Fruit fly (Drosophila melanogaster) whole organism, embryonic: ENCODE data around the gene CG43318.

Experiments
- Atf-2 ChIP-seq: fragments of 200-800 bp; sonication (Bioruptor generic); optimal IDR thresholded peaks from 2 replicates; lab custom pipeline; 2016; ENCODE audit warnings: missing biosample characterization, missing genetic modification characterization
- Bdp1 ChIP-seq: fragments of 200-800 bp; sonication (Bioruptor generic); optimal IDR thresholded peaks from 3 replicates; lab custom pipeline; 2016; ENCODE audit warnings: missing biosample characterization, missing genetic modification characterization
- CG12659 ChIP-seq: fragments of 200-800 bp; sonication (Bioruptor generic); optimal IDR thresholded peaks from 3 replicates; lab custom pipeline; 2017; ENCODE audit warnings: mild to moderate bottlenecking, missing biosample characterization, missing genetic modification reagents, missing genetic modification characterization
- CG13123 ChIP-seq: fragments of 200-800 bp; sonication (Bioruptor generic); optimal IDR thresholded peaks from 2 replicates; lab custom pipeline; 2016; ENCODE audit warnings: missing biosample characterization, missing genetic modification characterization
- CG17328 ChIP-seq: fragments of 200-800 bp; sonication (Bioruptor generic); IDR thresholded peaks from 2 replicates; pipeline ENCODE4 v1.3.6; 2022; ENCODE audit warnings: missing biosample characterization, missing genetic modification characterization
- CG18764 ChIP-seq: fragments of 200-800 bp; sonication (Bioruptor generic); optimal IDR thresholded peaks from 3 replicates; lab custom pipeline; 2016; ENCODE audit warnings: missing biosample characterization, missing genetic modification characterization
- CG2129 ChIP-seq: fragments of 200-800 bp; sonication (Bioruptor generic); IDR thresholded peaks from 2 replicates; pipeline ENCODE4 v1.3.6; 2022; ENCODE audit warnings: missing biosample characterization, missing genetic modification characterization; ENCODE audit not compliant: partially characterized antibody
- CG2712 ChIP-seq: fragments of 200-800 bp; optimal IDR thresholded peaks from 3 replicates; lab custom pipeline; 2019; ENCODE audit warnings: missing biosample characterization, mild to moderate bottlenecking, missing genetic modification characterization, moderate library complexity
- CG3163 ChIP-seq: fragments of 200-800 bp; sonication (Bioruptor generic); optimal IDR thresholded peaks from 3 replicates; lab custom pipeline; 2016; ENCODE audit warnings: missing biosample characterization, missing genetic modification characterization
- CG3838 ChIP-seq: fragments of 200-800 bp; sonication (Bioruptor generic); optimal IDR thresholded peaks from 3 replicates; lab custom pipeline; 2016; ENCODE audit warnings: missing biosample characterization, missing genetic modification characterization
- CG4328 ChIP-seq: fragments of 200-800 bp; sonication (Bioruptor generic); optimal IDR thresholded peaks from 3 replicates; lab custom pipeline; 2017; ENCODE audit warnings: missing biosample characterization, missing genetic modification reagents, missing genetic modification characterization
- CG6689 ChIP-seq: fragments of 200-800 bp; sonication (Bioruptor generic); IDR thresholded peaks from 2 replicates; pipeline ENCODE4 v1.3.6; 2022; ENCODE audit warnings: missing biosample characterization, missing genetic modification characterization
- CG6791 ChIP-seq: fragments of 200-800 bp; sonication (Bioruptor generic); IDR thresholded peaks from 3 replicates; pipeline ENCODE4 v1.3.6; 2022; ENCODE audit warnings: missing biosample characterization, missing genetic modification characterization; ENCODE audit not compliant: partially characterized antibody
- CG6854 ChIP-seq: fragments of 200-800 bp; sonication (Bioruptor generic); optimal IDR thresholded peaks from 3 replicates; lab custom pipeline; 2017; ENCODE audit warnings: missing biosample characterization, mild to moderate bottlenecking, missing genetic modification characterization
- CG9437 ChIP-seq: fragments of 200-800 bp; sonication (Bioruptor generic); optimal IDR thresholded peaks from 2 replicates; lab custom pipeline; 2018; ENCODE audit warnings: missing biosample characterization, mild to moderate bottlenecking, missing genetic modification characterization
- Dfd ChIP-seq, 2 experiments: fragments of >200 bp; optimal IDR thresholded peaks; 2 replicates each; lab custom pipeline; 2017; ENCODE audit warnings: missing biosample characterization in 2 of 2, missing genetic modification characterization in 2 of 2
- Drgx ChIP-seq: fragments of 200-800 bp; sonication (Bioruptor generic); IDR thresholded peaks from 2 replicates; pipeline ENCODE4 v1.3.6; 2022; ENCODE audit warnings: missing biosample characterization, missing genetic modification characterization
- Eip74EF ChIP-seq, 2 experiments: fragments of 200-800 bp in 1 of 2; fragments of >200 bp in 1 of 2; sonication (Bioruptor generic) in 1 of 2; optimal IDR thresholded peaks; 2 replicates each; lab custom pipeline; 2017 to 2019; ENCODE audit warnings: missing biosample characterization in 2 of 2, missing genetic modification characterization in 2 of 2, mild to moderate bottlenecking in 1 of 2, moderate library complexity in 1 of 2
- HmgZ ChIP-seq: fragments of 200-800 bp; sonication (Bioruptor generic); optimal IDR thresholded peaks from 2 replicates; lab custom pipeline; 2018; ENCODE audit warnings: missing biosample characterization, mild to moderate bottlenecking, missing genetic modification characterization
- MESR4 ChIP-seq: fragments of 200-800 bp; sonication (Bioruptor generic); optimal IDR thresholded peaks from 2 replicates; lab custom pipeline; 2018; ENCODE audit warnings: missing biosample characterization, mild to moderate bottlenecking, missing genetic modification characterization, moderate library complexity
- Max ChIP-seq: fragments of 200-800 bp; sonication (Bioruptor generic); optimal IDR thresholded peaks from 2 replicates; lab custom pipeline; 2016; ENCODE audit warnings: missing biosample characterization, mild to moderate bottlenecking, missing genetic modification characterization
- NfI ChIP-seq: fragments of 200-800 bp; sonication (Bioruptor generic); optimal IDR thresholded peaks from 3 replicates; lab custom pipeline; 2018; ENCODE audit warnings: missing biosample characterization, mild to moderate bottlenecking, missing genetic modification characterization, moderate library complexity
- Opbp ChIP-seq: fragments of 200-800 bp; sonication (Bioruptor generic); IDR thresholded peaks from 3 replicates; pipeline ENCODE4 v1.3.6; 2022; ENCODE audit warnings: missing biosample characterization, missing genetic modification characterization; ENCODE audit not compliant: partially characterized antibody
- Rfx ChIP-seq: fragments of 200-800 bp; sonication (Bioruptor generic); IDR thresholded peaks from 2 replicates; pipeline ENCODE4 v1.3.6; 2022; ENCODE audit warnings: missing biosample characterization, missing genetic modification characterization
- Scr ChIP-seq: fragments of 200-800 bp; sonication (Bioruptor generic); IDR thresholded peaks from 2 replicates; pipeline ENCODE4 v1.3.6; 2022; ENCODE audit warnings: missing biosample characterization, missing genetic modification characterization; ENCODE audit not compliant: partially characterized antibody
- Side ChIP-seq: fragments of 200-800 bp; sonication (Bioruptor generic); optimal IDR thresholded peaks from 2 replicates; lab custom pipeline; 2016; ENCODE audit warnings: missing biosample characterization, missing genetic modification characterization
- Spps ChIP-seq: fragments of 200-800 bp; sonication (Bioruptor generic); optimal IDR thresholded peaks from 2 replicates; lab custom pipeline; 2018; ENCODE audit warnings: missing biosample characterization, mild to moderate bottlenecking, missing genetic modification characterization
- Sry-δ ChIP-seq: fragments of 200-800 bp; sonication (Bioruptor generic); optimal IDR thresholded peaks from 2 replicates; lab custom pipeline; 2016; ENCODE audit warnings: missing biosample characterization, missing genetic modification characterization
- Tbp ChIP-seq: fragments of >200 bp; optimal IDR thresholded peaks from 2 replicates; lab custom pipeline; 2018; ENCODE audit warnings: missing biosample characterization, missing genetic modification characterization
- Xbp1 ChIP-seq: fragments of 200-800 bp; sonication (Bioruptor generic); optimal IDR thresholded peaks from 3 replicates; lab custom pipeline; 2016; ENCODE audit warnings: missing biosample characterization, mild to moderate bottlenecking, missing genetic modification characterization
- amos ChIP-seq: fragments of 200-800 bp; sonication (Bioruptor generic); IDR thresholded peaks from 2 replicates; pipeline ENCODE4 v1.3.6; 2022; ENCODE audit warnings: missing biosample characterization, missing genetic modification characterization; ENCODE audit not compliant: partially characterized antibody
- az2 ChIP-seq: fragments of 200-800 bp; sonication (Bioruptor generic); optimal IDR thresholded peaks from 3 replicates; lab custom pipeline; 2016; ENCODE audit warnings: missing biosample characterization, missing genetic modification characterization
- bsh ChIP-seq, 2 experiments: fragments of 200-800 bp; sonication (Bioruptor generic); optimal IDR thresholded peaks; 2 replicates each; lab custom pipeline; 2017 to 2018; ENCODE audit warnings: mild to moderate bottlenecking in 2 of 2, missing biosample characterization in 2 of 2, missing genetic modification characterization in 2 of 2, moderate library complexity in 1 of 2
- crp ChIP-seq, 2 experiments: fragments of 200-800 bp; sonication (Bioruptor generic); optimal IDR thresholded peaks; 2 replicates in 1 of 2; 3 replicates in 1 of 2; lab custom pipeline; 2017; ENCODE audit warnings: missing biosample characterization in 2 of 2, missing genetic modification characterization in 2 of 2, mild to moderate bottlenecking in 1 of 2, moderate library complexity in 1 of 2
- esg ChIP-seq: fragments of 200-800 bp; sonication (Bioruptor generic); conservative IDR thresholded peaks from 2 replicates; pipeline ENCODE4 v1.3.6; 2022; ENCODE audit warnings: missing biosample characterization, missing genetic modification characterization
- eyg ChIP-seq: fragments of 200-800 bp; sonication (Bioruptor generic); optimal IDR thresholded peaks from 3 replicates; lab custom pipeline; 2016; ENCODE audit warnings: missing biosample characterization, missing genetic modification characterization
- gt ChIP-seq: fragments of 200-800 bp; sonication (Bioruptor generic); IDR thresholded peaks from 2 replicates; pipeline ENCODE4 v1.3.6; 2022; ENCODE audit warnings: missing biosample characterization, missing genetic modification characterization
- knrl ChIP-seq: fragments of 200-800 bp; sonication (Bioruptor generic); IDR thresholded peaks from 3 replicates; pipeline ENCODE4 v1.3.6; 2022; ENCODE audit warnings: missing biosample characterization, missing genetic modification characterization; ENCODE audit not compliant: partially characterized antibody
- lbe ChIP-seq: fragments of 200-800 bp; sonication (Bioruptor generic); optimal IDR thresholded peaks from 2 replicates; lab custom pipeline; 2016; ENCODE audit warnings: missing biosample characterization, mild to moderate bottlenecking, missing genetic modification characterization
- mam ChIP-seq: fragments of 200-800 bp; sonication (Bioruptor generic); optimal IDR thresholded peaks from 3 replicates; lab custom pipeline; 2016; ENCODE audit warnings: missing biosample characterization, missing genetic modification characterization
- phol ChIP-seq: fragments of 200-800 bp; sonication (Bioruptor generic); optimal IDR thresholded peaks from 3 replicates; lab custom pipeline; 2018; ENCODE audit warnings: missing biosample characterization, mild to moderate bottlenecking, missing genetic modification characterization, moderate library complexity
- pum ChIP-seq: fragments of 200-800 bp; sonication (Bioruptor generic); optimal IDR thresholded peaks from 2 replicates; lab custom pipeline; 2016; ENCODE audit warnings: missing biosample characterization, missing genetic modification characterization
- pzg ChIP-seq: fragments of 200-800 bp; sonication (Bioruptor generic); optimal IDR thresholded peaks from 3 replicates; lab custom pipeline; 2018; ENCODE audit warnings: missing biosample characterization, mild to moderate bottlenecking, missing genetic modification characterization, moderate library complexity
- schlank ChIP-seq: fragments of 200-800 bp; sonication (Bioruptor generic); optimal IDR thresholded peaks from 2 replicates; lab custom pipeline; 2018; ENCODE audit warnings: missing biosample characterization, mild to moderate bottlenecking, missing genetic modification characterization
- scrt ChIP-seq: fragments of 200-800 bp; sonication (Bioruptor generic); optimal IDR thresholded peaks from 2 replicates; lab custom pipeline; 2018; ENCODE audit warnings: missing biosample characterization, mild to moderate bottlenecking, missing genetic modification characterization, moderate library complexity
- sens-2 ChIP-seq: fragments of 200-800 bp; sonication (Bioruptor generic); IDR thresholded peaks from 2 replicates; pipeline ENCODE4 v1.3.6; 2022; ENCODE audit warnings: missing biosample characterization, missing genetic modification characterization
- tgo ChIP-seq: fragments of 200-800 bp; sonication (Bioruptor generic); IDR thresholded peaks from 3 replicates; pipeline ENCODE4 v1.3.6; 2022; ENCODE audit warnings: missing biosample characterization, missing genetic modification characterization
- tin ChIP-seq: fragments of 200-800 bp; sonication (Bioruptor generic); optimal IDR thresholded peaks from 3 replicates; lab custom pipeline; 2016; ENCODE audit warnings: missing biosample characterization, missing genetic modification characterization
- trem ChIP-seq: fragments of 200-800 bp; optimal IDR thresholded peaks from 3 replicates; lab custom pipeline; 2019; ENCODE audit warnings: missing biosample characterization, mild to moderate bottlenecking, missing genetic modification characterization, moderate library complexity
- wdn ChIP-seq: fragments of 200-800 bp; sonication (Bioruptor generic); IDR thresholded peaks from 2 replicates; pipeline ENCODE4 v1.3.6; 2022; ENCODE audit warnings: missing biosample characterization, missing genetic modification characterization
- zfh2 ChIP-seq: fragments of 200-800 bp; sonication (Bioruptor generic); optimal IDR thresholded peaks from 2 replicates; lab custom pipeline; 2016; ENCODE audit warnings: missing biosample characterization, missing genetic modification characterization

Gene CG43318

dm6 chr3R:15793372-15793802 is 39.8 kb downstream of the CG43318 start, which contains the start of gene nsl1 (continued):
- TF ChIP-seq CG13123 (GFP tag; lab: Kevin White, UChicago) (no peak), esg (0 out of 2 replicates have a peak, but pooled peaks have one; percentile 6), tgo (GFP tag; lab: Robert Waterston, UW) (no peak), CG18764 (GFP tag; lab: Kevin White, UChicago) (peak; percentile 23), bsh (GFP tag; optimal IDR thresholded peaks at IDR 0.05; lab: Kevin White, UChicago) (peak in 1 of 2 experiments; percentile 31), lbe (peak; percentile 79), HmgZ (peak; percentile 61), MESR4 (peak; percentile 23), phol (tag; lab: Kevin White, UChicago) (peak; percentile 62), Drgx (GFP tag; lab: Robert Waterston, UW) (no peak), wdn (GFP tag; lab: Robert Waterston, UW) (peak; percentile 33; the same call in 1 of the 2 replicates), Rfx (GFP tag; lab: Robert Waterston, UW) (peak; percentile 56; the same call in 1 of the 2 replicates), knrl (GFP tag; lab: Robert Waterston, UW) (peak; percentile 97), CG2129 (GFP tag; lab: Robert Waterston, UW) (peak; percentile 95), CG6689 (GFP tag; lab: Robert Waterston, UW) (peak; percentile 47; the same call in 1 of the 2 replicates), schlank (tag; lab: Kevin White, UChicago) (no peak), CG4328 (GFP tag; lab: Kevin White, UChicago) (no peak), az2 (GFP tag; lab: Kevin White, UChicago) (no peak), amos (peak; percentile 97), CG3163 (GFP tag; lab: Kevin White, UChicago) (no peak), CG3838 (GFP tag; lab: Kevin White, UChicago) (no peak), CG17328 (peak; percentile 47; the same call in 1 of the 2 replicates), scrt (GFP tag; lab: Kevin White, UChicago) (no peak), CG9437 (GFP tag; lab: Kevin White, UChicago) (peak; percentile 64), Opbp (GFP tag; lab: Robert Waterston, UW) (peak; percentile 96), Max (GFP tag; lab: Kevin White, UChicago) (peak; percentile 41), Bdp1 (no peak), NfI (GFP tag; lab: Kevin White, UChicago) (peak; percentile 42), gt (no peak), CG6854 (no peak), trem (tag; lab: Kevin White, UChicago) (peak; percentile 96), mam (peak; percentile 30), Side (GFP tag; lab: Kevin White, UChicago) (no peak)

DNA sequence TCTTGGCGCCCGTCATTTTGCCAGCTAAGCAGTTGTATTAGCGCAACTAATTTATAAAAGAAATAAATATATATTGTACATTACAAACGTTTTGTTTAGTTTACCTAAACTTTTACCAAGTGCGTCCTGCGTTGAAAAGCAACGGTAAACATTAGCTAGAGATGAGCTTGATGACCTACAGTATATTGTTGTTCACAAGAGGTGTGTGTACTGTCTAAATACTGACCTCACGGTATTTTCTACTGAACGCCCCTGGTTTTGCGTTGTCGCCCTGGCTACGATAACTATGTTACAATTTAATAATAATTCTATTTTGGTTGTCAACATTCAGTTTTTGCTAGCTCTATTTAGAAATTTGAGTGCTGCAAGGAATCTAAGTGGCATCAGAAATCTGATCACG is 40.8 kb downstream of the CG43318 start, which contains the start of gene Acyp2:
TSS of gene Acyp2 (plus strand) at position 262 of the 400 bp plus-strand sequence.
- TF ChIP-seq pzg (peak; percentile 91), CG6791 (GFP tag; lab: Robert Waterston, UW) (peak; percentile 53; the same call in 2 of the 3 replicates), Sry-δ (GFP tag; lab: Kevin White, UChicago) (peak; percentile 88), pum (GFP tag; lab: Kevin White, UChicago) (peak; percentile 23), tin (GFP tag; lab: Kevin White, UChicago) (peak; percentile 36), Eip74EF (GFP tag; optimal IDR thresholded peaks at IDR 0.05; lab: Kevin White, UChicago) (no peak), CG2712 (peak; percentile 60), Atf-2 (no peak), zfh2 (peak; percentile 48), sens-2 (GFP tag; lab: Robert Waterston, UW) (no peak), CG12659 (GFP tag; lab: Kevin White, UChicago) (peak; percentile 77), crp (GFP tag; optimal IDR thresholded peaks at IDR 0.05; lab: Kevin White, UChicago) (no peak), Scr (GFP tag; lab: Robert Waterston, UW) (peak; percentile 53), Xbp1 (GFP tag; lab: Kevin White, UChicago) (peak; percentile 51), Drgx (GFP tag; lab: Robert Waterston, UW) (no peak), Spps (tag; lab: Kevin White, UChicago) (no peak), eyg (GFP tag; lab: Kevin White, UChicago) (no peak), Tbp (GFP tag; lab: Kevin White, UChicago) (no peak), Dfd (GFP tag; optimal IDR thresholded peaks at IDR 0.05; lab: Kevin White, UChicago) (no peak)
